Worm (Caenorhabditis elegans) whole organism, midembryonic: ENCODE measurements around the gene yif-1.

Experiments
- T22C8.4 ChIP-seq: fragments of 200-800 bp; sonication (Bioruptor generic); IDR thresholded peaks from 2 replicates; pipeline ENCODE4 v1.3.6; 2022; ENCODE audit warnings: missing genetic modification characterization, missing compliant biosample characterization
- flt-1 ChIP-seq: fragments of 200-800 bp; sonication (Bioruptor generic); IDR thresholded peaks from 2 replicates; pipeline ENCODE4 v1.3.6; 2022; ENCODE audit warnings: missing genetic modification characterization, missing compliant biosample characterization
- klf-2 ChIP-seq: fragments of 200-800 bp; sonication (Bioruptor generic); conservative IDR thresholded peaks from 2 replicates; pipeline ENCODE4 v1.3.6; 2022; ENCODE audit warnings: missing genetic modification reagents, missing genetic modification characterization, missing compliant biosample characterization
- med-1 ChIP-seq: sonication (generic microtip); optimal IDR thresholded peaks from 2 replicates; lab custom pipeline; 2017; ENCODE audit warnings: missing genetic modification characterization, mild to moderate bottlenecking, missing compliant biosample characterization, antibody characterized with exemption, missing genetic modification reagents; ENCODE audit not compliant: insufficient read depth
- ref-1 ChIP-seq: fragments of 200-800 bp; sonication (Bioruptor generic); conservative IDR thresholded peaks from 2 replicates; pipeline ENCODE4 v1.3.6; 2022; ENCODE audit warnings: missing genetic modification reagents, missing genetic modification characterization, missing compliant biosample characterization
- tab-1 ChIP-seq: fragments of 200-800 bp; sonication (Bioruptor generic); IDR thresholded peaks from 2 replicates; pipeline ENCODE4 v1.3.6; 2022; ENCODE audit warnings: missing genetic modification characterization, missing compliant biosample characterization

DNA sequence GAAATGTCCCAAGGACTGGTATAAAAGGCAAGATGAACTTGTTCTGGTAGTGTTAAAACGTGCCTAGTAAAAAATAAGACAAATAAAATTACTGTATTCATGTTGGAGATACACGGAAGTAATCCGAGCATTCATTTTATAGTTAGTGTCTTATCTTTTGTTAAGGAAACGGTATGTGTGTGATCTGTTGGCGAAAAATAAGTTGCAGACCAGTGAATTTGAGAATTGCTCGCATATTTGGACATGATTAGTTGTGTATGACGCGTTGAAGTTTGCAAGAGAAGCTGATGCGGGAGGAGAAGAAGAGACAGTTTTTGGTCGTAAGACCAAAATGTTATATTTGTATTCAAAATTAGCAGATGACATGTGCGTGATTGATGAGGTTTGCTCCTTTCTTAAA lies 47.2 kb upstream of the yif-1 start, which contains the start of gene C08B6.14:
- TF ChIP-seq flt-1 (GFP tag; lab: Robert Waterston, UW) (no peak), tab-1 (GFP tag; lab: Robert Waterston, UW) (no peak), klf-2 (GFP tag; lab: Robert Waterston, UW) (no peak), T22C8.4 (no peak), med-1 (GFP tag; lab: Kevin White, UChicago) (no peak), ref-1 (GFP tag; lab: Robert Waterston, UW) (no peak)
